Worm (Caenorhabditis elegans) whole organism, late embryonic: ENCODE results near the gene ZC412.5.

ENCODE experiments used
- C38D4.7 ChIP-seq: fragments of 200-800 bp; sonication (Bioruptor generic); optimal IDR thresholded peaks from 2 replicates; lab custom pipeline; 2018; ENCODE audit warnings: mild to moderate bottlenecking, missing genetic modification characterization, moderate library complexity, missing compliant biosample characterization
- ahr-1 ChIP-seq: sonication (generic microtip); optimal IDR thresholded peaks from 2 replicates; lab custom pipeline; 2016; ENCODE audit warnings: missing genetic modification characterization, missing compliant biosample characterization
- ama-1 ChIP-seq: fragments of 150-350 bp; optimal IDR thresholded peaks from 2 replicates; lab custom pipeline; 2014
- ceh-19 ChIP-seq: fragments of 200-800 bp; sonication (Bioruptor generic); optimal IDR thresholded peaks from 2 replicates; lab custom pipeline; 2018; ENCODE audit warnings: mild to moderate bottlenecking, missing genetic modification characterization, missing compliant biosample characterization
- ceh-22 ChIP-seq: sonication (generic microtip); optimal IDR thresholded peaks from 2 replicates; lab custom pipeline; 2017; ENCODE audit warnings: missing biosample characterization, missing genetic modification characterization
- ceh-31 ChIP-seq: sonication (generic microtip); optimal IDR thresholded peaks from 2 replicates; lab custom pipeline; 2016; ENCODE audit warnings: missing genetic modification characterization, missing compliant biosample characterization
- ceh-48 ChIP-seq: sonication (generic microtip); optimal IDR thresholded peaks from 2 replicates; lab custom pipeline; 2016; ENCODE audit warnings: missing genetic modification characterization, inconsistent platforms, missing compliant biosample characterization
- ceh-9 ChIP-seq: sonication (generic microtip); optimal IDR thresholded peaks from 2 replicates; lab custom pipeline; 2016; ENCODE audit warnings: mild to moderate bottlenecking, missing genetic modification characterization, inconsistent platforms, missing compliant biosample characterization
- dmd-4 ChIP-seq: sonication (generic microtip); optimal IDR thresholded peaks from 2 replicates; lab custom pipeline; 2016; ENCODE audit warnings: borderline replicate concordance, missing genetic modification characterization, missing compliant biosample characterization
- dve-1 ChIP-seq: sonication (generic microtip); optimal IDR thresholded peaks from 2 replicates; lab custom pipeline; 2017; ENCODE audit warnings: antibody characterized with exemption, mild to moderate bottlenecking, missing genetic modification characterization, missing compliant biosample characterization
- fkh-10 ChIP-seq: fragments of 150-350 bp; optimal IDR thresholded peaks from 2 replicates; lab custom pipeline; 2014; ENCODE audit warnings: missing biosample characterization, missing genetic modification reagents, missing genetic modification characterization
- fkh-6 ChIP-seq: sonication (generic microtip); optimal IDR thresholded peaks from 2 replicates; lab custom pipeline; 2016; ENCODE audit warnings: missing genetic modification characterization, missing compliant biosample characterization
- hlh-13 ChIP-seq: fragments of 200-800 bp; sonication (Bioruptor generic); optimal IDR thresholded peaks from 2 replicates; lab custom pipeline; 2018; ENCODE audit warnings: mild to moderate bottlenecking, missing genetic modification characterization, missing compliant biosample characterization
- hlh-15 ChIP-seq: sonication (generic microtip); optimal IDR thresholded peaks from 2 replicates; lab custom pipeline; 2016; ENCODE audit warnings: missing genetic modification characterization, missing compliant biosample characterization
- hlh-8 ChIP-seq: sonication (generic microtip); optimal IDR thresholded peaks from 2 replicates; lab custom pipeline; 2016; ENCODE audit warnings: missing genotype, missing genetic modification characterization, missing compliant biosample characterization
- lin-11 ChIP-seq: fragments of 200-800 bp; sonication (Bioruptor generic); optimal IDR thresholded peaks from 2 replicates; lab custom pipeline; 2018; ENCODE audit warnings: mild to moderate bottlenecking, missing genetic modification characterization, missing compliant biosample characterization
- madf-2 ChIP-seq: sonication (generic microtip); optimal IDR thresholded peaks from 2 replicates; lab custom pipeline; 2017; ENCODE audit warnings: missing genetic modification characterization, missing compliant biosample characterization
- odd-2 ChIP-seq: sonication (generic microtip); optimal IDR thresholded peaks from 2 replicates; lab custom pipeline; 2017; ENCODE audit warnings: antibody characterized with exemption, mild to moderate bottlenecking, missing genetic modification characterization, missing compliant biosample characterization
- pag-3 ChIP-seq: sonication (generic microtip); optimal IDR thresholded peaks from 2 replicates; lab custom pipeline; 2016; ENCODE audit warnings: missing compliant biosample characterization, missing genetic modification characterization, borderline replicate concordance
- pat-9 ChIP-seq: fragments of 200-800 bp; sonication (Bioruptor generic); optimal IDR thresholded peaks from 2 replicates; lab custom pipeline; 2018; ENCODE audit warnings: mild to moderate bottlenecking, missing genetic modification characterization, moderate library complexity, missing compliant biosample characterization
- pha-2 ChIP-seq: sonication (generic microtip); optimal IDR thresholded peaks from 2 replicates; lab custom pipeline; 2017; ENCODE audit warnings: mild to moderate bottlenecking, missing genetic modification characterization, missing compliant biosample characterization
- pha-4 ChIP-seq: fragments of 150-350 bp; optimal IDR thresholded peaks from 2 replicates; lab custom pipeline; 2018; ENCODE audit warnings: missing biosample characterization, missing genetic modification reagents, missing genetic modification characterization
- rnt-1 ChIP-seq: sonication (generic microtip); optimal IDR thresholded peaks from 2 replicates; lab custom pipeline; 2016; ENCODE audit warnings: missing genetic modification characterization, missing compliant biosample characterization
- sox-2 ChIP-seq: fragments of 200-800 bp; sonication (Bioruptor generic); IDR thresholded peaks from 2 replicates; pipeline ENCODE4 v1.3.6; 2022; ENCODE audit warnings: missing genetic modification reagents, missing genetic modification characterization, missing compliant biosample characterization
- syd-9 ChIP-seq: sonication (generic microtip); optimal IDR thresholded peaks from 2 replicates; lab custom pipeline; 2016; ENCODE audit warnings: mild to moderate bottlenecking, missing genetic modification characterization, moderate library complexity, missing compliant biosample characterization
- tbx-7 ChIP-seq: sonication (generic microtip); optimal IDR thresholded peaks from 2 replicates; lab custom pipeline; 2016; ENCODE audit warnings: missing genotype, missing genetic modification characterization, missing compliant biosample characterization
- ttx-3 ChIP-seq: sonication (generic microtip); optimal IDR thresholded peaks from 2 replicates; lab custom pipeline; 2016; ENCODE audit warnings: missing genetic modification reagents, missing genetic modification characterization, missing compliant biosample characterization

The ZC412.5 gene

ce11 chrV:14907445-14907844, 32.2 kb upstream of the ZC412.5 start:
- TF ChIP-seq madf-2 (tag; lab: Kevin White, UChicago) (no peak), pha-4 (no peak), odd-2 (tag; lab: Kevin White, UChicago) (no peak), tbx-7 (tag; lab: Kevin White, UChicago) (no peak), pag-3 (tag; lab: Kevin White, UChicago) (no peak), hlh-15 (tag; lab: Kevin White, UChicago) (no peak), ttx-3 (tag; lab: Kevin White, UChicago) (no peak), C38D4.7 (GFP tag; lab: Kevin White, UChicago) (no peak), ceh-22 (tag; lab: Kevin White, UChicago) (no peak), dve-1 (tag; lab: Kevin White, UChicago) (no peak)

- TF ChIP-seq hlh-15 (tag; lab: Kevin White, UChicago) = no peak
Measured at ce11 chrV:14900905-14901304, 25.6 kb upstream of the ZC412.5 start.

- TF ChIP-seq ceh-31 (tag; lab: Kevin White, UChicago) (peak; percentile 34), pha-4 (no peak)
Measured at ce11 chrV:14899545-14899944, 24.3 kb upstream of the ZC412.5 start, which contains the start of gene H12D21.10. H12D21.10 (plus strand) TSS chrV:14899804.

ce11 chrV:14897731-14898130, 22.5 kb upstream of the ZC412.5 start, which contains the start of gene H12D21.6:
H12D21.6 (minus strand) TSS chrV:14897831.
- TF ChIP-seq pat-9 (tag; lab: Kevin White, UChicago) (no peak), ceh-9 (tag; lab: Kevin White, UChicago) (no peak), rnt-1 (tag; lab: Kevin White, UChicago) (no peak), madf-2 (tag; lab: Kevin White, UChicago) (no peak), ahr-1 (no peak), hlh-13 (GFP tag; lab: Kevin White, UChicago) (no peak), dmd-4 (tag; lab: Kevin White, UChicago) (no peak)

DNA sequence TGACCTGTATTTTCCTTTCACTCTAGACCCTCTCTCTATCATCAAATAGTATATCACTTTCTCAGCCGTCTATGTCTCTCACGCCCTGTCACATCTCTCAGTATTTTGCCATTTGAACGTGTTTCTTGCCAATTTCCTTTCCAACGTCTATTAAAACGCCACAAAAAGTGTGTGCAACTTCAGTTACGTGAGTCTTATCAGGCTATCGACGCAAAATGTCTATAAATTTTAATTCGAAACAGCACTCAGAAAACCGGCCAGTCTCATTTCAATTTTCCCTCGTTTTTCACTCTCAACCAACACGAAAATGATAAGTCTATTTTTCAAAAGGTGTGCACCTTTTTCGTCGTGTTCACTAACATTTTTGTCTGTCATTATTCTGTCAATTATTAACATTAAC, 20.3 kb upstream of the ZC412.5 start, which contains the start of gene mpst-3:
Gene mpst-3 (plus strand): TSS at position 91 of the 400 bp plus-strand sequence.
- TF ChIP-seq dmd-4 (tag; lab: Kevin White, UChicago) (no peak), pha-2 (no peak), lin-11 (tag; lab: Kevin White, UChicago) (no peak), ttx-3 (tag; lab: Kevin White, UChicago) (no peak), syd-9 (tag; lab: Kevin White, UChicago) (no peak), ceh-19 (GFP tag; lab: Kevin White, UChicago) (no peak), ceh-22 (tag; lab: Kevin White, UChicago) (no peak)
- TF ChIP-seq, all 69 proteins: peak for 0

DNA sequence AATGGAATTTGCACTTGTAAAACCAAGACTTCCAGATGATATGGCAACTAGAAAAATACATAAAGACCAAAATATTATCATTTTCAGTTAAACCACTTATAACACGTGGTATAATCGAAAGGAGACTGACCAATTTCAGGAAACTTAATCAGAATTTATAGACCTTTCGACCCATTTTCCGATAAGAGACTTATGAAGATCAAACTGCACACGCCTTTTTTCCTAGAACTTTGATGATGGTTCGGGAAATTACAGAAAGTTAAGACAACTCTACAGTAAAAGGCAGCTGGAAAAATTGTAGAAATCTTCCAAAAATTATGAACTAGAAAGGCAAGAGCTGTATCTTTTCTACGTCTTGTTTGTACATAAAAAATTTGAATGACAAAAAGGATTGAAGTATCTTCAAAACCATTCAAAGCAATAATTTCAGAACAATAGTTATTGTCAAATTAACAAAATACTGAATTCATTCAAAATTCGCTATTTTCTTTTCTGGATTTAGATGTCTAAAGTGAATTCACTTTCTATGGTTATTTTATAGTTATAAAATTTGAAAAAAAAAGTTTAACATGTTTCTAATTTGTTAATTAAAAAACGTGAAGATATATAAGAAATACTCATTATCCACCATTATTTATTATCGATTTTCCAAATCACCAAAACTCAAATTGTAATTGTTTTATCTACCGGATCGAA, 18.2 kb upstream of the ZC412.5 start, which contains the start of the genes mpst-2 and H12D21.5:
Gene mpst-2 (minus strand): TSS at position 101 of the 696 bp plus-strand sequence.
Gene H12D21.5 (plus strand): TSS at position 646 of the 696 bp plus-strand sequence.
- TF ChIP-seq fkh-6 (no peak), ceh-31 (tag; lab: Kevin White, UChicago) (no peak), ceh-9 (tag; lab: Kevin White, UChicago) (no peak), fkh-10 (GFP tag; lab: Kevin White, UChicago) (no peak), ceh-48 (tag; lab: Kevin White, UChicago) (no peak), hlh-8 (tag; lab: Kevin White, UChicago) (no peak), ama-1 (lab: Kevin White, UChicago) (no peak), ceh-19 (GFP tag; lab: Kevin White, UChicago) (no peak), sox-2 (no peak)
- TF ChIP-seq, all 69 proteins: peak for 0
